Worm (Caenorhabditis elegans) whole organism, mixed stage, embryonic: ENCODE data around the gene dct-11.

ENCODE experiments used
- ceh-43 ChIP-seq: fragments of 200-800 bp; sonication (Bioruptor generic); optimal IDR thresholded peaks from 2 replicates; lab custom pipeline; 2018; ENCODE audit warnings: mild to moderate bottlenecking, missing genetic modification characterization, moderate library complexity, missing compliant biosample characterization
- cnd-1 ChIP-seq: fragments of 200-800 bp; sonication (Bioruptor generic); optimal IDR thresholded peaks from 2 replicates; lab custom pipeline; 2018; ENCODE audit warnings: mild to moderate bottlenecking, missing genetic modification characterization, missing compliant biosample characterization
- elt-3 ChIP-seq: fragments of 150-350 bp; optimal IDR thresholded peaks from 2 replicates; lab custom pipeline; 2014; ENCODE audit warnings: missing biosample characterization, missing genetic modification characterization
- flh-1 ChIP-seq: fragments of 200-800 bp; sonication (Bioruptor generic); optimal IDR thresholded peaks from 2 replicates; lab custom pipeline; 2018; ENCODE audit warnings: mild to moderate bottlenecking, missing genetic modification characterization, moderate library complexity, missing compliant biosample characterization
- lsy-2 ChIP-seq: fragments of 150-350 bp; optimal IDR thresholded peaks from 2 replicates; lab custom pipeline; 2014; ENCODE audit warnings: missing biosample characterization, missing genetic modification characterization
- nhr-12 ChIP-seq: fragments of 150-350 bp; optimal IDR thresholded peaks from 2 replicates; lab custom pipeline; 2014; ENCODE audit warnings: missing biosample characterization, missing genetic modification characterization
- nhr-237 ChIP-seq: fragments of 150-350 bp; optimal IDR thresholded peaks from 2 replicates; lab custom pipeline; 2014; ENCODE audit warnings: missing biosample characterization, missing genetic modification characterization
- nhr-28 ChIP-seq: fragments of 150-350 bp; optimal IDR thresholded peaks from 2 replicates; lab custom pipeline; 2014; ENCODE audit warnings: missing biosample characterization, missing genetic modification characterization
- pha-4 ChIP-seq: fragments of 150-350 bp; optimal IDR thresholded peaks from 2 replicates; lab custom pipeline; 2018; ENCODE audit warnings: missing biosample characterization, missing genetic modification reagents, missing genetic modification characterization
- sem-2 ChIP-seq: fragments of 200-800 bp; sonication (Bioruptor generic); optimal IDR thresholded peaks from 2 replicates; lab custom pipeline; 2018; ENCODE audit warnings: mild to moderate bottlenecking, missing genetic modification characterization, missing compliant biosample characterization
- tbx-8 ChIP-seq: fragments of 200-800 bp; sonication (Bioruptor generic); optimal IDR thresholded peaks from 2 replicates; lab custom pipeline; 2018; ENCODE audit warnings: mild to moderate bottlenecking, missing genetic modification characterization, moderate library complexity, missing compliant biosample characterization
- unc-62 ChIP-seq: fragments of 150-350 bp; optimal IDR thresholded peaks from 2 replicates; lab custom pipeline; 2014; ENCODE audit warnings: missing biosample characterization, missing genetic modification reagents, missing genetic modification characterization
- zip-8 ChIP-seq: fragments of 150-350 bp; optimal IDR thresholded peaks from 2 replicates; lab custom pipeline; 2014; ENCODE audit warnings: missing biosample characterization, missing genetic modification characterization

DNA sequence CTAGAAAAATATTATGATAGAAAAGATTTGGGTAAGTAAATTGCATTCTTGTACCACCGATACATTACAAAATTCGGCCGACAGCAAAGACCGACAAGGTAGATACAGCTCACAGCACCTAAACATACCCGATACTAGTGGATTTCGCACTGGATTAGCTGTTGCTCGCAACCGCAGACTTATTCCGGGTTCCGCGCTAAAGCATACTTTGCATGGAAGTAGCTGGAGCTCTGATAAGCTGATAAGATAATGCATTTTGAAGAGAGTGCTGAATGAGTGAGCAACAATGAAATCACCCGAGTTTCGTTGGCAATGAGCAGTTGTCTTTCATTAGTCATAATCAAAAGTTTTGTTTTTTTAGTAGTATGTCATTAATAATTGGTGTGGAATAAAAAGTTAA lies 10.9 kb upstream of the dct-11 start:
- TF ChIP-seq pha-4: no peak
- no peak for TF ChIP-seq nhr-28 (tag; lab: Kevin White, UChicago)
- TF ChIP-seq unc-62 (GFP tag; lab: Kevin White, UChicago): no peak
- no peak for TF ChIP-seq elt-3 (tag; lab: Kevin White, UChicago)
- no peak for TF ChIP-seq cnd-1 (tag; lab: Kevin White, UChicago)
- TF ChIP-seq sem-2 (GFP tag; lab: Kevin White, UChicago): no peak
- TF ChIP-seq lsy-2: no peak
- no peak for TF ChIP-seq zip-8 (tag; lab: Kevin White, UChicago)
- TF ChIP-seq flh-1 (GFP tag; lab: Kevin White, UChicago): no peak
- TF ChIP-seq nhr-237: no peak
- TF ChIP-seq nhr-12: no peak
- no peak for TF ChIP-seq ceh-43
- TF ChIP-seq tbx-8 (GFP tag; lab: Kevin White, UChicago): no peak
